Worm (Caenorhabditis elegans) whole organism, midembryonic: ENCODE results near the gene perm-4.

ENCODE experiments used
- T22C8.4 ChIP-seq: fragments of 200-800 bp; sonication (Bioruptor generic); IDR thresholded peaks from 2 replicates; pipeline ENCODE4 v1.3.6; 2022; ENCODE audit warnings: missing genetic modification characterization, missing compliant biosample characterization
- flt-1 ChIP-seq: fragments of 200-800 bp; sonication (Bioruptor generic); IDR thresholded peaks from 2 replicates; pipeline ENCODE4 v1.3.6; 2022; ENCODE audit warnings: missing genetic modification characterization, missing compliant biosample characterization
- ref-1 ChIP-seq: fragments of 200-800 bp; sonication (Bioruptor generic); conservative IDR thresholded peaks from 2 replicates; pipeline ENCODE4 v1.3.6; 2022; ENCODE audit warnings: missing genetic modification reagents, missing genetic modification characterization, missing compliant biosample characterization
- ztf-29 ChIP-seq: fragments of 200-800 bp; sonication (Bioruptor generic); IDR thresholded peaks from 2 replicates; pipeline ENCODE4 v1.3.6; 2022; ENCODE audit warnings: missing genetic modification reagents, missing genetic modification characterization, missing compliant biosample characterization

DNA sequence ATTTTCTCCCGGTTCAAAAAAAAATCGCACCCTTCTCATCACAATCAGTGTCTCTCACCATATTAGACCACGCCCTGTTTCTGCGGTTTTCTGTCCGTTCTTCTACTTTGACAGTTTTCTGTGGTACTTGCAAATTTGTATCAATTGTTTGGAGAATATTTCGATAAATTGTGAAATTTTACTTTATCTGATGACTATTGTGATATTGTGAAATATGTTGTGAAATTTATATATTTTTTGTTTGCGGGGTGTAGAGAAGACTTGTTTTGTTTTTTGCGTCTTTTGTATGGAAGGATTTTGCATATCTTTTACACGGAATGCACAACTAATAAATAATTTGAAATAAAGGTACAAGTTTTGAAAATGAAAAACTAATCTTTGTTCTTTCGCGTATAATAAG lies 42.4 kb upstream of the perm-4 start:
- TF ChIP-seq ref-1 (GFP tag; lab: Robert Waterston, UW) = no peak
- no peak for TF ChIP-seq flt-1
- TF ChIP-seq ztf-29 (GFP tag; lab: Robert Waterston, UW) = no peak
- TF ChIP-seq T22C8.4 (GFP tag; lab: Robert Waterston, UW) = no peak
